Worm (Caenorhabditis elegans): ENCODE data around the gene M110.3.

The M110.3 gene

DNA sequence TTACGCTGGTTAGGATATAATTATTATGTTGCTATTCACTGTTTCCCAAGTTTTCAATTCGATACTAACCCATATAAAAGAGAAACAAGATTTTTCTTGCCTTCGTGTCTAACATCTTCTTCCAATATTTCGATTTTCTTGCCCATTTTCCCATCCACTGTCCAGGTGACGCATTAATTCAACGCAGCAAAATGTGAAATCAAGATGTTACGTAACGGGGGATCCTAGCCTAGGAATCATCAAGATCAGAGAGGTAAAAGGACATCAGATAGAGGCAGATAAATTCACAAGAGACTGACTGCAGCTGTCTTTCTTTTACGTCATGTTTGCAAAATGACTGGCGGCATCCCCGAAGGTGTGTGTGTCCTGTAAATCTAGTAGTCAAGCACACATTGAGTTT, 8.2 kb upstream of the M110.3 start:
- no peak for TF ChIP-seq flt-1 (GFP tag; IDR thresholded peaks at IDR 0.05)
- TF ChIP-seq hmbx-1 (tag; optimal IDR thresholded peaks at IDR 0.05), result no peak
- TF ChIP-seq ceh-36 (tag; optimal IDR thresholded peaks at IDR 0.05), result no peak
- TF ChIP-seq aly-1 (tag; optimal IDR thresholded peaks at IDR 0.05), result no peak
- TF ChIP-seq ets-7 (tag; optimal IDR thresholded peaks at IDR 0.05), result no peak
- no peak for TF ChIP-seq hnd-1 (tag; optimal IDR thresholded peaks at IDR 0.05)
- no peak for TF ChIP-seq pes-1 (GFP tag; IDR thresholded peaks at IDR 0.05)
- TF ChIP-seq F13C5.2 (tag; optimal IDR thresholded peaks at IDR 0.05), result no peak
- TF ChIP-seq ceh-13 (GFP tag; optimal IDR thresholded peaks at IDR 0.05), result no peak
- no peak for TF ChIP-seq tbx-11 (GFP tag; IDR thresholded peaks at IDR 0.05)
- TF ChIP-seq tbx-37 (GFP tag; conservative IDR thresholded peaks at IDR 0.05), result no peak
- no peak for TF ChIP-seq scrt-1 (GFP tag; IDR thresholded peaks at IDR 0.05)
- no peak for TF ChIP-seq B0310.2 (tag; optimal IDR thresholded peaks at IDR 0.05)
- TF ChIP-seq sea-1 (GFP tag; conservative IDR thresholded peaks at IDR 0.05), result no peak
- TF ChIP-seq hmg-4 (GFP tag; optimal IDR thresholded peaks at IDR 0.05), result no peak
- TF ChIP-seq ama-1 (optimal IDR thresholded peaks at IDR 0.05), result no peak
- no peak for TF ChIP-seq tra-4 (tag; optimal IDR thresholded peaks at IDR 0.05)

DNA sequence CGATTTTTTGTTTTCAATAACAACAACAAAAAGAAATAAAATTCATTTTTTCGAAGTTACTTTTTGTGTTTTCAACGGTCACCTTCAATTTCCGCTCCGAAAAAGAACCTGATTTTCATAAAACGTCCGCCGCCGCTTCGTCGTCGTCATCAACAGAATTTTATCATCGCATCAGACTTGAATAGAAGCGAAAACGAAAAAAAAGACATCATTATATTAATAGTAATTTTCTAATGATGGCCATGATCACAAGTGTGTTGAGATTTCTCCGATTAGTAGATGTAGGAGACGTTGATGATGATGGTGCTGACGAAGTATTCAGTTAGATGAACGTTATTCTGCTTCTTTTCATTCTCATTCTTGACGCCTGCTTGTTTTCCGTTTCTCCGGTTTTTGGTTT, 7.5 kb upstream of the M110.3 start:
- TF ChIP-seq F13C5.2 (tag; optimal IDR thresholded peaks at IDR 0.05), result no peak
- no peak for TF ChIP-seq ceh-13 (GFP tag; optimal IDR thresholded peaks at IDR 0.05)
- no peak for TF ChIP-seq tbx-11 (GFP tag; IDR thresholded peaks at IDR 0.05)
- no peak for TF ChIP-seq ama-1 (optimal IDR thresholded peaks at IDR 0.05)
- TF ChIP-seq scrt-1 (GFP tag; IDR thresholded peaks at IDR 0.05), result no peak
- no peak for TF ChIP-seq B0310.2 (tag; optimal IDR thresholded peaks at IDR 0.05)
- no peak for TF ChIP-seq hmg-4 (GFP tag; optimal IDR thresholded peaks at IDR 0.05)
- TF ChIP-seq ceh-36 (tag; optimal IDR thresholded peaks at IDR 0.05), result no peak
- TF ChIP-seq aly-1 (tag; optimal IDR thresholded peaks at IDR 0.05), result no peak
- no peak for TF ChIP-seq tra-4 (tag; optimal IDR thresholded peaks at IDR 0.05)

DNA sequence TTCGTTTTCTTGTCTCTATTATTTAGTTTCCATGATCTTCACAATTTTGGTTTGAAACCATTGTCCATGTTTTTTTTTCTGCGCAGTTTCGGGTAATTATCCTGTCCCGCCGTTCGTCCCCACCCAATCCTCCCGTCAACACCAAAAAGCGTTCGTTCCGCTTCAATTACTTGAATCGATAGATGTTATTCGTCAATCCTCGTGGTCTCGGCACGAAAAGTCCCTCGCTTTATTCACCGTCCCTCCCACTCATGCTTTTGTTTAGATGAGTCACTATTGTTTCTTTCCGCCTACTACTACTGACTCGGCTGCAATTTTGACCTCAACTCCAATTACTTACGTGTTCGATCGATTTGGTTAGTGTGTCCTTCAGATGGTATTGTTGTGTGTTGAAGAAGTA, 7.0 kb upstream of the M110.3 start:
- TF ChIP-seq hmg-4 (GFP tag; optimal IDR thresholded peaks at IDR 0.05) (peak; percentile 16), hnd-1 (tag; optimal IDR thresholded peaks at IDR 0.05) (no peak), sea-1 (GFP tag; conservative IDR thresholded peaks at IDR 0.05) (no peak)

- TF ChIP-seq sea-1 (GFP tag; conservative IDR thresholded peaks at IDR 0.05) (0 out of 2 replicates have a peak, but pooled peaks have one; percentile 55), flt-1 (GFP tag; IDR thresholded peaks at IDR 0.05) (0 out of 2 replicates have a peak, but pooled peaks have one; percentile 34), scrt-1 (GFP tag; IDR thresholded peaks at IDR 0.05) (no peak), hmg-4 (GFP tag; optimal IDR thresholded peaks at IDR 0.05) (peak; percentile 61), tbx-37 (GFP tag; conservative IDR thresholded peaks at IDR 0.05) (no peak), tra-4 (tag; optimal IDR thresholded peaks at IDR 0.05) (no peak), ama-1 (optimal IDR thresholded peaks at IDR 0.05) (peak; percentile 80)
Observed at ce11 chrII:8222309-8223065, 6.1 kb upstream of the M110.3 start, which contains the start of gene dab-1. dab-1 (plus strand) TSS chrII:8222386.

DNA sequence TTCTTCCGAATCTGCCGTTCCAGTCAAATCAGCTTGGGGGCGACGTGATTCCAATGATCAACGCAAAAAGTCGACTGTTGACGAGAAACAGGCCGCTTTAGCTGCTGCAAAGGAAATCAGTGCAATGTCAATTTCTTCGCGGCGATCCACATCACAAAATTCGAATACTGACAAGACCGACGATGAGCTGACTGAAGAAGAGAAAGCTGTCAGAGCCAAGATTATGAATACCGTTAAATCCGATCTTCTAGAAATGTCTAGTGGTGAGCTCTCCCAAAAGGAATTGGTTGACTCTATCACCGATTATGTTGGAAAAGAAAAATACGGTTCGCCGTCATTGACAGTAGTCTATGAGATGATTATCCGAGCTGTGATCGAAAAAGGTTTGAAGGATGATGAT, 3.9 kb upstream of the M110.3 start:
- TF ChIP-seq F13C5.2 (tag; optimal IDR thresholded peaks at IDR 0.05) (no peak), hmbx-1 (tag; optimal IDR thresholded peaks at IDR 0.05) (no peak), tbx-11 (GFP tag; IDR thresholded peaks at IDR 0.05) (no peak), aly-1 (tag; optimal IDR thresholded peaks at IDR 0.05) (no peak), pes-1 (GFP tag; IDR thresholded peaks at IDR 0.05) (no peak), scrt-1 (GFP tag; IDR thresholded peaks at IDR 0.05) (no peak), ceh-36 (tag; optimal IDR thresholded peaks at IDR 0.05) (no peak), tbx-37 (GFP tag; conservative IDR thresholded peaks at IDR 0.05) (no peak), B0310.2 (tag; optimal IDR thresholded peaks at IDR 0.05) (no peak), tra-4 (tag; optimal IDR thresholded peaks at IDR 0.05) (no peak), hmg-4 (GFP tag; optimal IDR thresholded peaks at IDR 0.05) (no peak), ceh-13 (GFP tag; optimal IDR thresholded peaks at IDR 0.05) (no peak), ama-1 (optimal IDR thresholded peaks at IDR 0.05) (no peak), ets-7 (tag; optimal IDR thresholded peaks at IDR 0.05) (no peak), hnd-1 (tag; optimal IDR thresholded peaks at IDR 0.05) (no peak), flt-1 (GFP tag; IDR thresholded peaks at IDR 0.05) (no peak), sea-1 (GFP tag; conservative IDR thresholded peaks at IDR 0.05) (no peak)

ce11 chrII:8218266-8218665, 1.9 kb upstream of the M110.3 start:
- no peak for TF ChIP-seq tbx-37 (GFP tag; conservative IDR thresholded peaks at IDR 0.05)
- no peak for TF ChIP-seq ceh-36 (tag; optimal IDR thresholded peaks at IDR 0.05)
- no peak for TF ChIP-seq ets-7 (tag; optimal IDR thresholded peaks at IDR 0.05)
- TF ChIP-seq flt-1 (GFP tag; IDR thresholded peaks at IDR 0.05), result no peak

ce11 chrII:8216922-8217321, 506 bp upstream of the M110.3 start, which contains the start of gene ifg-1:
ifg-1 (plus strand) TSS chrII:8217222.
- TF ChIP-seq pes-1 (GFP tag; IDR thresholded peaks at IDR 0.05) (no peak), scrt-1 (GFP tag; IDR thresholded peaks at IDR 0.05) (no peak), tbx-37 (GFP tag; conservative IDR thresholded peaks at IDR 0.05) (no peak)

- no peak for TF ChIP-seq tbx-37 (GFP tag; conservative IDR thresholded peaks at IDR 0.05)
- no peak for TF ChIP-seq scrt-1 (GFP tag; IDR thresholded peaks at IDR 0.05)
- TF ChIP-seq ets-7 (tag; optimal IDR thresholded peaks at IDR 0.05), result no peak
- no peak for TF ChIP-seq hmg-4 (GFP tag; optimal IDR thresholded peaks at IDR 0.05)
- TF ChIP-seq hnd-1 (tag; optimal IDR thresholded peaks at IDR 0.05), result no peak
- no peak for TF ChIP-seq ceh-13 (GFP tag; optimal IDR thresholded peaks at IDR 0.05)
- TF ChIP-seq tra-4 (tag; optimal IDR thresholded peaks at IDR 0.05), result no peak
- no peak for TF ChIP-seq B0310.2 (tag; optimal IDR thresholded peaks at IDR 0.05)
- no peak for TF ChIP-seq ceh-36 (tag; optimal IDR thresholded peaks at IDR 0.05)
- no peak for TF ChIP-seq pes-1 (GFP tag; IDR thresholded peaks at IDR 0.05)
- TF ChIP-seq ama-1 (optimal IDR thresholded peaks at IDR 0.05), result no peak
- TF ChIP-seq flt-1 (GFP tag; IDR thresholded peaks at IDR 0.05), result no peak
- no peak for TF ChIP-seq aly-1 (tag; optimal IDR thresholded peaks at IDR 0.05)
- TF ChIP-seq sea-1 (GFP tag; conservative IDR thresholded peaks at IDR 0.05), result no peak
- TF ChIP-seq F13C5.2 (tag; optimal IDR thresholded peaks at IDR 0.05), result no peak
- TF ChIP-seq tbx-11 (GFP tag; IDR thresholded peaks at IDR 0.05), result no peak
- no peak for TF ChIP-seq hmbx-1 (tag; optimal IDR thresholded peaks at IDR 0.05)
Observed at ce11 chrII:8214367-8214766, 2.0 kb downstream of the M110.3 start, which contains the start of gene M110.10. M110.10 (minus strand) TSS chrII:8214467.
